Fruit fly (Drosophila melanogaster): Measurements from ENCODE around the gene CG13004.

The CG13004 gene

dm6 chrX:16813226-16813625, 22.1 kb downstream of the CG13004 start (continued):
- peak; percentile 33 for TF ChIP-seq Blimp-1 (GFP tag; optimal IDR thresholded peaks at IDR 0.05)
- TF ChIP-seq sens-2 (GFP tag; IDR thresholded peaks at IDR 0.05): no peak
- no peak for TF ChIP-seq sima (GFP tag; optimal IDR thresholded peaks at IDR 0.05)
- no peak for TF ChIP-seq CG18619 (GFP tag; optimal IDR thresholded peaks at IDR 0.05)
- peak; percentile 50; the same call in 1 of the 3 replicates for TF ChIP-seq CG11695 (GFP tag; IDR thresholded peaks at IDR 0.05)
- no peak for TF ChIP-seq CG2199 (GFP tag; IDR thresholded peaks at IDR 0.05)
- TF ChIP-seq CG6689 (GFP tag; IDR thresholded peaks at IDR 0.05): peak; percentile 57
- no peak for TF ChIP-seq Deaf1 (tag; optimal IDR thresholded peaks at IDR 0.05)
- peak; percentile 48 for TF ChIP-seq Sox100B (GFP tag; optimal IDR thresholded peaks at IDR 0.05)
- TF ChIP-seq CG10565 (GFP tag; optimal IDR thresholded peaks at IDR 0.05): no peak
- TF ChIP-seq CG7271 (tag; optimal IDR thresholded peaks at IDR 0.05): no peak
- no peak for TF ChIP-seq ttk (GFP tag; IDR thresholded peaks at IDR 0.05)
- peak; percentile 52 for TF ChIP-seq row (GFP tag; IDR thresholded peaks at IDR 0.05)
- TF ChIP-seq CG4424 (GFP tag; optimal IDR thresholded peaks at IDR 0.05): peak; percentile 4
- no peak for TF ChIP-seq Gug (GFP tag; IDR thresholded peaks at IDR 0.05)
- TF ChIP-seq Dad (GFP tag; optimal IDR thresholded peaks at IDR 0.05): no peak
- TF ChIP-seq CG3407 (GFP tag; optimal IDR thresholded peaks at IDR 0.05): no peak
- no peak for TF ChIP-seq ems (GFP tag; optimal IDR thresholded peaks at IDR 0.05)
- TF ChIP-seq Sin3A (optimal IDR thresholded peaks at IDR 0.05): no peak
- TF ChIP-seq Ets65A (GFP tag): peak; percentile 44
- TF ChIP-seq dysf (GFP tag; IDR thresholded peaks at IDR 0.05): peak; percentile 41; the same call in 1 of the 3 replicates
- TF ChIP-seq cad (GFP tag; optimal IDR thresholded peaks at IDR 0.05): no peak
- TF ChIP-seq zfh2 (GFP tag; optimal IDR thresholded peaks at IDR 0.05): no peak
- TF ChIP-seq Oaz (GFP tag; IDR thresholded peaks at IDR 0.05): no peak; the same call in 1 of the 2 replicates
- TF ChIP-seq CG12155 (GFP tag; optimal IDR thresholded peaks at IDR 0.05): no peak
- 0 out of 2 replicates have a peak, but pooled peaks have one; percentile 14 for TF ChIP-seq vvl (GFP tag; IDR thresholded peaks at IDR 0.05)
- TF ChIP-seq Mes4 (GFP tag; optimal IDR thresholded peaks at IDR 0.05): no peak
- no peak for TF ChIP-seq CG12219 (GFP tag; optimal IDR thresholded peaks at IDR 0.05)
- TF ChIP-seq usp (GFP tag; optimal IDR thresholded peaks at IDR 0.05): no peak
- peak; percentile 47; the same call in 1 of the 2 replicates for TF ChIP-seq Ada2b (GFP tag; IDR thresholded peaks at IDR 0.05)
- TF ChIP-seq pan (optimal IDR thresholded peaks at IDR 0.05): no peak
- TF ChIP-seq pan (GFP tag; optimal IDR thresholded peaks at IDR 0.05 in 1 of 2, IDR thresholded peaks at IDR 0.05 in 1 of 2): peak in 1 of 2 experiments; percentile 39
- TF ChIP-seq Camta (GFP tag; optimal IDR thresholded peaks at IDR 0.05): no peak
- TF ChIP-seq Neu2 (GFP tag; optimal IDR thresholded peaks at IDR 0.05; ENCODE audit: borderline replicate concordance): no peak
- TF ChIP-seq Oli (tag; optimal IDR thresholded peaks at IDR 0.05): peak; percentile 43
- TF ChIP-seq CG7556 (GFP tag; optimal IDR thresholded peaks at IDR 0.05): peak; percentile 17
- TF ChIP-seq CG6175 (GFP tag; IDR thresholded peaks at IDR 0.05): no peak
- peak; percentile 55 for TF ChIP-seq dmrt99B (tag; optimal IDR thresholded peaks at IDR 0.05)
- peak; percentile 14 for TF ChIP-seq CG8924 (tag; optimal IDR thresholded peaks at IDR 0.05)
- TF ChIP-seq CG12104 (GFP tag; optimal IDR thresholded peaks at IDR 0.05): no peak
- no peak for TF ChIP-seq CG14667 (GFP tag; IDR thresholded peaks at IDR 0.05)
- peak; percentile 13 for TF ChIP-seq CG14710 (tag; optimal IDR thresholded peaks at IDR 0.05)
- TF ChIP-seq Tbp (GFP tag; optimal IDR thresholded peaks at IDR 0.05): no peak
- TF ChIP-seq PHDP (tag; optimal IDR thresholded peaks at IDR 0.05): peak; percentile 21
- TF ChIP-seq pho (GFP tag; optimal IDR thresholded peaks at IDR 0.05): no peak
- peak; percentile 45 for TF ChIP-seq CG2712 (tag; optimal IDR thresholded peaks at IDR 0.05)
- 0 out of 3 replicates have a peak, but pooled peaks have one; percentile 50 for TF ChIP-seq CG11456 (GFP tag; IDR thresholded peaks at IDR 0.05)
- no peak for TF ChIP-seq Poxn (GFP tag; IDR thresholded peaks at IDR 0.05)
- no peak for TF ChIP-seq CG7987 (GFP tag; optimal IDR thresholded peaks at IDR 0.05)
- no peak for TF ChIP-seq Dref (GFP tag; IDR thresholded peaks at IDR 0.05)
- TF ChIP-seq CG15269 (tag; optimal IDR thresholded peaks at IDR 0.05): peak; percentile 49
- TF ChIP-seq CHES-1-like (GFP tag; optimal IDR thresholded peaks at IDR 0.05): no peak
- TF ChIP-seq CG13296 (GFP tag; optimal IDR thresholded peaks at IDR 0.05): peak; percentile 7

Measured in whole organism, embryonic.